Fruit fly (Drosophila melanogaster) whole organism, embryonic: ENCODE data around the gene CG17344.

ENCODE experiments used
- BEAF-32 ChIP-seq: fragments of 200-800 bp; sonication (Bioruptor generic); optimal IDR thresholded peaks from 3 replicates; lab custom pipeline; 2017; ENCODE audit warnings: missing biosample characterization, missing genetic modification characterization, mild to moderate bottlenecking, moderate library complexity, missing genetic modification reagents
- CG10267 ChIP-seq: fragments of 200-800 bp; sonication (Bioruptor generic); optimal IDR thresholded peaks from 2 replicates; lab custom pipeline; 2018; ENCODE audit warnings: missing biosample characterization, mild to moderate bottlenecking, missing genetic modification characterization, moderate library complexity
- CG11456 ChIP-seq: fragments of 200-800 bp; sonication (Bioruptor generic); IDR thresholded peaks from 3 replicates; pipeline ENCODE4 v1.3.6; 2022; ENCODE audit warnings: missing biosample characterization, missing genetic modification characterization
- CG11504 ChIP-seq: fragments of 200-800 bp; sonication (Bioruptor generic); optimal IDR thresholded peaks from 3 replicates; lab custom pipeline; 2019; ENCODE audit warnings: missing biosample characterization, mild to moderate bottlenecking, missing genetic modification characterization, moderate library complexity
- CG12155 ChIP-seq: fragments of 200-800 bp; sonication (Bioruptor generic); optimal IDR thresholded peaks from 3 replicates; lab custom pipeline; 2016; ENCODE audit warnings: missing biosample characterization, missing genetic modification characterization
- CG14050 ChIP-seq: fragments of 200-800 bp; sonication (Bioruptor generic); IDR thresholded peaks from 3 replicates; pipeline ENCODE4 v1.3.6; 2022; ENCODE audit warnings: missing biosample characterization, missing genetic modification characterization
- CG1603 ChIP-seq: fragments of 200-800 bp; sonication (Bioruptor generic); optimal IDR thresholded peaks from 2 replicates; lab custom pipeline; 2019; ENCODE audit warnings: missing biosample characterization, mild to moderate bottlenecking, missing genetic modification characterization, moderate library complexity
- CG17186 ChIP-seq: fragments of 200-800 bp; sonication (Bioruptor generic); optimal IDR thresholded peaks from 3 replicates; lab custom pipeline; 2017; ENCODE audit warnings: missing biosample characterization, missing genetic modification reagents, missing genetic modification characterization
- CG2116 ChIP-seq: fragments of 200-800 bp; sonication (Bioruptor generic); optimal IDR thresholded peaks from 3 replicates; lab custom pipeline; 2018; ENCODE audit warnings: missing biosample characterization, mild to moderate bottlenecking, missing genetic modification characterization
- CG2875 ChIP-seq: fragments of 200-800 bp; sonication (Bioruptor generic); optimal IDR thresholded peaks from 2 replicates; lab custom pipeline; 2017; ENCODE audit warnings: missing biosample characterization, mild to moderate bottlenecking, missing genetic modification characterization, missing genetic modification reagents
- CG33213 ChIP-seq: fragments of 200-800 bp; sonication (Bioruptor generic); optimal IDR thresholded peaks from 3 replicates; lab custom pipeline; 2016; ENCODE audit warnings: missing biosample characterization, missing genetic modification characterization
- CG34422 ChIP-seq: fragments of 200-800 bp; sonication (Bioruptor generic); IDR thresholded peaks from 3 replicates; pipeline ENCODE4 v1.3.6; 2022; ENCODE audit warnings: missing biosample characterization, missing genetic modification characterization
- CG3838 ChIP-seq: fragments of 200-800 bp; sonication (Bioruptor generic); optimal IDR thresholded peaks from 3 replicates; lab custom pipeline; 2016; ENCODE audit warnings: missing biosample characterization, missing genetic modification characterization
- CG4617 ChIP-seq: fragments of 200-800 bp; sonication (Bioruptor generic); optimal IDR thresholded peaks from 3 replicates; lab custom pipeline; 2016; ENCODE audit warnings: missing biosample characterization, missing genetic modification characterization, borderline replicate concordance
- CG4854 ChIP-seq: fragments of 200-800 bp; sonication (Bioruptor generic); optimal IDR thresholded peaks from 2 replicates; lab custom pipeline; 2016; ENCODE audit warnings: missing biosample characterization, missing genetic modification characterization, inconsistent platforms
- CG9437 ChIP-seq: fragments of 200-800 bp; sonication (Bioruptor generic); optimal IDR thresholded peaks from 2 replicates; lab custom pipeline; 2018; ENCODE audit warnings: missing biosample characterization, mild to moderate bottlenecking, missing genetic modification characterization
- Chrac-16 ChIP-seq: fragments of 200-800 bp; sonication (Bioruptor generic); optimal IDR thresholded peaks from 3 replicates; lab custom pipeline; 2016; ENCODE audit warnings: missing biosample characterization, missing genetic modification characterization
- Dek ChIP-seq: fragments of 200-800 bp; sonication (Bioruptor generic); optimal IDR thresholded peaks from 3 replicates; lab custom pipeline; 2019; ENCODE audit warnings: missing biosample characterization, mild to moderate bottlenecking, missing genetic modification characterization, moderate library complexity
- Dip3 ChIP-seq: fragments of 200-800 bp; sonication (Bioruptor generic); optimal IDR thresholded peaks from 3 replicates; lab custom pipeline; 2016; ENCODE audit warnings: missing biosample characterization, missing genetic modification characterization
- Doc3 ChIP-seq: fragments of 200-800 bp; sonication (Bioruptor generic); IDR thresholded peaks from 3 replicates; pipeline ENCODE4 v1.3.6; 2022; ENCODE audit warnings: missing biosample characterization, missing genetic modification characterization; ENCODE audit not compliant: partially characterized antibody
- E2f2 ChIP-seq: fragments of 200-800 bp; sonication (Bioruptor generic); IDR thresholded peaks from 2 replicates; pipeline ENCODE4 v1.3.6; 2022; ENCODE audit warnings: missing biosample characterization, missing genetic modification characterization
- Ets97D ChIP-seq: fragments of 200-800 bp; sonication (Bioruptor generic); optimal IDR thresholded peaks from 3 replicates; lab custom pipeline; 2016; ENCODE audit warnings: missing biosample characterization, missing genetic modification characterization
- GATAe ChIP-seq: fragments of 200-800 bp; sonication (Bioruptor generic); conservative IDR thresholded peaks from 2 replicates; pipeline ENCODE4 v1.3.6; 2022; ENCODE audit warnings: missing biosample characterization, missing genetic modification characterization
- HLH4C ChIP-seq: fragments of 200-800 bp; sonication (Bioruptor generic); IDR thresholded peaks from 3 replicates; pipeline ENCODE4 v1.3.6; 2022; ENCODE audit warnings: missing biosample characterization, missing genetic modification characterization; ENCODE audit not compliant: partially characterized antibody
- Hr78 ChIP-seq, 2 experiments: fragments of 200-800 bp in 1 of 2; fragments of >200 bp in 1 of 2; sonication (Bioruptor generic) in 1 of 2; optimal IDR thresholded peaks; 2 replicates each; lab custom pipeline; 2017 to 2019; ENCODE audit warnings: missing biosample characterization in 2 of 2, missing genetic modification characterization in 2 of 2, mild to moderate bottlenecking in 1 of 2, moderate library complexity in 1 of 2
- Lpt ChIP-seq: fragments of >200 bp; optimal IDR thresholded peaks from 2 replicates; lab custom pipeline; 2018; ENCODE audit warnings: missing biosample characterization, missing genetic modification characterization
- MTF-1 ChIP-seq: fragments of 200-800 bp; sonication (Bioruptor generic); optimal IDR thresholded peaks from 2 replicates; lab custom pipeline; 2018; ENCODE audit warnings: missing biosample characterization, mild to moderate bottlenecking, missing genetic modification characterization, borderline replicate concordance
- Max ChIP-seq: fragments of 200-800 bp; sonication (Bioruptor generic); optimal IDR thresholded peaks from 2 replicates; lab custom pipeline; 2016; ENCODE audit warnings: missing biosample characterization, mild to moderate bottlenecking, missing genetic modification characterization
- Sry-δ ChIP-seq: fragments of 200-800 bp; sonication (Bioruptor generic); optimal IDR thresholded peaks from 2 replicates; lab custom pipeline; 2016; ENCODE audit warnings: missing biosample characterization, missing genetic modification characterization
- az2 ChIP-seq: fragments of 200-800 bp; sonication (Bioruptor generic); optimal IDR thresholded peaks from 3 replicates; lab custom pipeline; 2016; ENCODE audit warnings: missing biosample characterization, missing genetic modification characterization
- bbx ChIP-seq: fragments of 200-800 bp; sonication (Bioruptor generic); IDR thresholded peaks from 2 replicates; pipeline ENCODE4 v1.3.6; 2022; ENCODE audit warnings: missing biosample characterization, missing genetic modification characterization; ENCODE audit not compliant: partially characterized antibody
- bigmax ChIP-seq: fragments of 200-800 bp; sonication (Bioruptor generic); optimal IDR thresholded peaks from 2 replicates; lab custom pipeline; 2018; ENCODE audit warnings: missing biosample characterization, mild to moderate bottlenecking, missing genetic modification characterization
- bsh ChIP-seq, 2 experiments: fragments of 200-800 bp; sonication (Bioruptor generic); optimal IDR thresholded peaks; 2 replicates each; lab custom pipeline; 2017 to 2018; ENCODE audit warnings: mild to moderate bottlenecking in 2 of 2, missing biosample characterization in 2 of 2, missing genetic modification characterization in 2 of 2, moderate library complexity in 1 of 2
- caup ChIP-seq: fragments of 200-800 bp; sonication (Bioruptor generic); optimal IDR thresholded peaks from 3 replicates; lab custom pipeline; 2017; ENCODE audit warnings: missing biosample characterization, mild to moderate bottlenecking, missing genetic modification characterization, moderate library complexity; ENCODE audit not compliant: severe bottlenecking
- corto ChIP-seq: fragments of 200-800 bp; sonication (Bioruptor generic); optimal IDR thresholded peaks from 2 replicates; lab custom pipeline; 2016; ENCODE audit warnings: missing biosample characterization, mild to moderate bottlenecking, missing genetic modification characterization, moderate library complexity
- crol ChIP-seq: fragments of 200-800 bp; sonication (Bioruptor generic); IDR thresholded peaks from 2 replicates; pipeline ENCODE4 v1.3.6; 2022; ENCODE audit warnings: missing biosample characterization, missing genetic modification characterization
- dm ChIP-seq: fragments of 200-800 bp; sonication (Bioruptor generic); optimal IDR thresholded peaks from 3 replicates; lab custom pipeline; 2016; ENCODE audit warnings: missing biosample characterization, missing genetic modification characterization
- dysf ChIP-seq: fragments of 200-800 bp; sonication (Bioruptor generic); IDR thresholded peaks from 3 replicates; pipeline ENCODE4 v1.3.6; 2022; ENCODE audit warnings: missing biosample characterization, missing genetic modification characterization
- gfzf ChIP-seq: fragments of 200-800 bp; sonication (Bioruptor generic); optimal IDR thresholded peaks from 2 replicates; lab custom pipeline; 2016; ENCODE audit warnings: missing biosample characterization, mild to moderate bottlenecking, missing genetic modification characterization, moderate library complexity
- hkb ChIP-seq, 2 experiments: fragments of 200-800 bp in 1 of 2; fragments of >200 bp in 1 of 2; sonication (Bioruptor generic) in 1 of 2; IDR thresholded peaks in 1 of 2; optimal IDR thresholded peaks in 1 of 2; 2 replicates each; pipeline versions ENCODE4 v1.3.6 to Lab custom; 2017 to 2022; ENCODE audit warnings: missing biosample characterization in 1 of 2, missing genetic modification characterization in 1 of 2
- kni ChIP-seq: fragments of 200-800 bp; sonication (Bioruptor generic); optimal IDR thresholded peaks from 3 replicates; lab custom pipeline; 2017; ENCODE audit warnings: mild to moderate bottlenecking, missing biosample characterization, missing genetic modification reagents, missing genetic modification characterization
- nmo ChIP-seq: fragments of 200-800 bp; sonication (Bioruptor generic); optimal IDR thresholded peaks from 2 replicates; lab custom pipeline; 2018; ENCODE audit warnings: missing biosample characterization, mild to moderate bottlenecking, missing genetic modification characterization, moderate library complexity
- nom ChIP-seq: fragments of 200-800 bp; sonication (Bioruptor generic); optimal IDR thresholded peaks from 2 replicates; lab custom pipeline; 2017; ENCODE audit warnings: missing biosample characterization, missing genetic modification characterization, mild to moderate bottlenecking, moderate library complexity, missing genetic modification reagents
- prd ChIP-seq, 3 experiments: fragments of >200 bp in 2 of 3; fragments of 200-800 bp in 1 of 3; sonication (Bioruptor generic) in 1 of 3; optimal IDR thresholded peaks in 2 of 3; IDR thresholded peaks in 1 of 3; 2 replicates in 2 of 3; 3 replicates in 1 of 3; pipeline versions ENCODE4 v1.3.6 to Lab custom; 2017 to 2022; ENCODE audit warnings: missing biosample characterization in 1 of 3, missing genetic modification characterization in 1 of 3
- tna ChIP-seq: fragments of 200-800 bp; sonication (Bioruptor generic); IDR thresholded peaks from 2 replicates; pipeline ENCODE4 v1.3.6; 2022; ENCODE audit warnings: missing biosample characterization, missing genetic modification characterization; ENCODE audit not compliant: partially characterized antibody
- twi ChIP-seq: fragments of 200-800 bp; optimal IDR thresholded peaks from 2 replicates; lab custom pipeline; 2019; ENCODE audit warnings: missing biosample characterization, mild to moderate bottlenecking, missing genetic modification characterization, moderate library complexity
- zen ChIP-seq: fragments of 200-800 bp; sonication (Bioruptor generic); optimal IDR thresholded peaks from 3 replicates; lab custom pipeline; 2018; ENCODE audit warnings: missing biosample characterization, mild to moderate bottlenecking, missing genetic modification characterization, moderate library complexity

The CG17344 gene

dm6 chr2L:19053860-19054515, 47.9 kb upstream of the CG17344 start, which contains the start of gene CG10492 (continued):
- TF ChIP-seq hkb (optimal IDR thresholded peaks at IDR 0.05; lab: Kevin White, UChicago) = peak; percentile 73
- no peak for TF ChIP-seq hkb (GFP tag; IDR thresholded peaks at IDR 0.05; lab: Robert Waterston, UW)
- no peak for TF ChIP-seq Lpt (GFP tag; lab: Kevin White, UChicago)
- no peak for TF ChIP-seq bsh (GFP tag; optimal IDR thresholded peaks at IDR 0.05; lab: Kevin White, UChicago)
- peak; percentile 28 for TF ChIP-seq nom
- TF ChIP-seq CG11504 = peak; percentile 26
- no peak for TF ChIP-seq Chrac-16 (GFP tag; lab: Kevin White, UChicago)
- peak; percentile 92 for TF ChIP-seq CG4617 (GFP tag; lab: Kevin White, UChicago)
- TF ChIP-seq Max (GFP tag; lab: Kevin White, UChicago) = peak; percentile 32
- no peak for TF ChIP-seq az2 (GFP tag; lab: Kevin White, UChicago)
- peak; percentile 12 for TF ChIP-seq Dip3 (GFP tag; lab: Kevin White, UChicago)
- peak; percentile 65 for TF ChIP-seq Ets97D
- no peak for TF ChIP-seq tna (GFP tag; lab: Robert Waterston, UW)
- peak; percentile 91 for TF ChIP-seq gfzf (GFP tag; lab: Kevin White, UChicago)
- no peak for TF ChIP-seq CG2875 (GFP tag; lab: Kevin White, UChicago)
- peak; percentile 100 for TF ChIP-seq crol (GFP tag; lab: Robert Waterston, UW)
- peak; percentile 66 for TF ChIP-seq CG10267 (tag; lab: Kevin White, UChicago)
- no peak for TF ChIP-seq CG1603 (tag; lab: Kevin White, UChicago)
- peak; percentile 92 for TF ChIP-seq kni (GFP tag; lab: Kevin White, UChicago)
- TF ChIP-seq BEAF-32 (GFP tag; lab: Kevin White, UChicago) = peak; percentile 60
- TF ChIP-seq bigmax = no peak
- TF ChIP-seq GATAe (GFP tag; lab: Robert Waterston, UW) = no peak
- TF ChIP-seq zen = peak; percentile 14
- no peak for TF ChIP-seq bbx (GFP tag; lab: Robert Waterston, UW)
- TF ChIP-seq CG3838 = no peak
- TF ChIP-seq twi (tag; lab: Kevin White, UChicago) = no peak
- peak; percentile 25 for TF ChIP-seq MTF-1 (GFP tag; lab: Kevin White, UChicago)
- peak; percentile 63 for TF ChIP-seq CG2116 (GFP tag; lab: Kevin White, UChicago)
- TF ChIP-seq CG34422 (GFP tag; lab: Robert Waterston, UW) = peak; percentile 83
- TF ChIP-seq CG17186 = peak; percentile 31
- TF ChIP-seq Hr78 (GFP tag; optimal IDR thresholded peaks at IDR 0.05; lab: Kevin White, UChicago) = no peak
- no peak for TF ChIP-seq CG9437
- TF ChIP-seq HLH4C (GFP tag; lab: Robert Waterston, UW) = peak; percentile 27; the same call in 1 of the 3 replicates
- TF ChIP-seq Sry-δ (GFP tag; lab: Kevin White, UChicago) = peak; percentile 52
- TF ChIP-seq dm (GFP tag; lab: Kevin White, UChicago) = peak; percentile 60
- TF ChIP-seq CG33213 = peak; percentile 35
- TF ChIP-seq prd (optimal IDR thresholded peaks at IDR 0.05; lab: Kevin White, UChicago) = no peak
- TF ChIP-seq prd (GFP tag; IDR thresholded peaks at IDR 0.05; lab: Robert Waterston, UW) = no peak
- TF ChIP-seq Dek (tag; lab: Kevin White, UChicago) = no peak
- TF ChIP-seq dysf = no peak
- peak; percentile 94 for TF ChIP-seq E2f2 (GFP tag; lab: Robert Waterston, UW)
- no peak for TF ChIP-seq CG4854 (GFP tag; lab: Kevin White, UChicago)
- TF ChIP-seq Doc3 = no peak
- TF ChIP-seq corto (GFP tag; lab: Kevin White, UChicago) = no peak
- peak; percentile 45 for TF ChIP-seq nmo (GFP tag; lab: Kevin White, UChicago)
- peak; percentile 100 for TF ChIP-seq CG12155 (GFP tag; lab: Kevin White, UChicago)
- TF ChIP-seq CG11456 (GFP tag; lab: Robert Waterston, UW) = no peak
- no peak for TF ChIP-seq CG14050 (GFP tag; lab: Robert Waterston, UW)
- no peak for TF ChIP-seq caup
